Fruit fly (Drosophila melanogaster) whole organism, embryonic: ENCODE results near the gene Rsph3.
A peak's percentile ranks its signal among the peaks of the same experiment; 100 is the strongest.

Experiments used
- Adf1 ChIP-seq: fragments of 200-800 bp; sonication (Bioruptor generic); IDR thresholded peaks from 2 replicates; pipeline ENCODE4 v1.3.6; 2022; ENCODE audit warnings: missing biosample characterization, missing genetic modification characterization
- BEAF-32 ChIP-seq: fragments of 200-800 bp; sonication (Bioruptor generic); optimal IDR thresholded peaks from 3 replicates; lab custom pipeline; 2017; ENCODE audit warnings: missing biosample characterization, missing genetic modification characterization, mild to moderate bottlenecking, moderate library complexity, missing genetic modification reagents
- C15 ChIP-seq: fragments of 200-800 bp; sonication (Bioruptor generic); IDR thresholded peaks from 3 replicates; pipeline ENCODE4 v1.3.6; 2022; ENCODE audit warnings: missing biosample characterization, missing genetic modification characterization
- CG10959 ChIP-seq: fragments of 200-800 bp; sonication (Bioruptor generic); IDR thresholded peaks from 2 replicates; pipeline ENCODE4 v1.3.6; 2022; ENCODE audit warnings: missing biosample characterization, missing genetic modification characterization
- CG11456 ChIP-seq: fragments of 200-800 bp; sonication (Bioruptor generic); IDR thresholded peaks from 3 replicates; pipeline ENCODE4 v1.3.6; 2022; ENCODE audit warnings: missing biosample characterization, missing genetic modification characterization
- CG12071 ChIP-seq: fragments of 200-800 bp; sonication (Bioruptor generic); optimal IDR thresholded peaks from 3 replicates; lab custom pipeline; 2018; ENCODE audit warnings: missing biosample characterization, mild to moderate bottlenecking, missing genetic modification characterization
- CG12299 ChIP-seq: fragments of 200-800 bp; sonication (Bioruptor generic); optimal IDR thresholded peaks from 2 replicates; lab custom pipeline; 2018; ENCODE audit warnings: missing biosample characterization, mild to moderate bottlenecking, missing genetic modification characterization
- CG14667 ChIP-seq: fragments of 200-800 bp; sonication (Bioruptor generic); IDR thresholded peaks from 2 replicates; pipeline ENCODE4 v1.3.6; 2022; ENCODE audit warnings: missing biosample characterization, missing genetic modification characterization
- CG15011 ChIP-seq: fragments of 200-800 bp; sonication (Bioruptor generic); optimal IDR thresholded peaks from 3 replicates; lab custom pipeline; 2018; ENCODE audit warnings: missing biosample characterization, mild to moderate bottlenecking, missing genetic modification characterization
- CG15696 ChIP-seq: fragments of 200-800 bp; sonication (Bioruptor generic); optimal IDR thresholded peaks from 2 replicates; lab custom pipeline; 2019; ENCODE audit warnings: missing biosample characterization, mild to moderate bottlenecking, missing genetic modification characterization, moderate library complexity
- CG17802 ChIP-seq: fragments of 200-800 bp; sonication (Bioruptor generic); optimal IDR thresholded peaks from 2 replicates; lab custom pipeline; 2018; ENCODE audit warnings: missing biosample characterization, mild to moderate bottlenecking, missing genetic modification characterization, moderate library complexity
- CG2712 ChIP-seq: fragments of 200-800 bp; optimal IDR thresholded peaks from 3 replicates; lab custom pipeline; 2019; ENCODE audit warnings: missing biosample characterization, mild to moderate bottlenecking, missing genetic modification characterization, moderate library complexity
- CG30403 ChIP-seq: fragments of 200-800 bp; sonication (Bioruptor generic); optimal IDR thresholded peaks from 3 replicates; lab custom pipeline; 2016; ENCODE audit warnings: missing biosample characterization, missing genetic modification characterization
- CG32532 ChIP-seq: fragments of 200-800 bp; sonication (Bioruptor generic); IDR thresholded peaks from 2 replicates; pipeline ENCODE4 v1.3.6; 2022; ENCODE audit warnings: missing biosample characterization, missing genetic modification characterization
- CG32767 ChIP-seq: fragments of 200-800 bp; sonication (Bioruptor generic); IDR thresholded peaks from 2 replicates; pipeline ENCODE4 v1.3.6; 2022; ENCODE audit warnings: missing biosample characterization, missing genetic modification characterization
- CG32772 ChIP-seq: fragments of 200-800 bp; sonication (Bioruptor generic); IDR thresholded peaks from 2 replicates; pipeline ENCODE4 v1.3.6; 2022; ENCODE audit warnings: missing biosample characterization, missing genetic modification characterization
- CG3281 ChIP-seq: fragments of 200-800 bp; sonication (Bioruptor generic); optimal IDR thresholded peaks from 3 replicates; lab custom pipeline; 2017; ENCODE audit warnings: missing biosample characterization, mild to moderate bottlenecking, missing genetic modification characterization
- CG33213 ChIP-seq: fragments of 200-800 bp; sonication (Bioruptor generic); optimal IDR thresholded peaks from 3 replicates; lab custom pipeline; 2016; ENCODE audit warnings: missing biosample characterization, missing genetic modification characterization
- CG34376 ChIP-seq: fragments of 200-800 bp; sonication (Bioruptor generic); optimal IDR thresholded peaks from 2 replicates; lab custom pipeline; 2018; ENCODE audit warnings: missing biosample characterization, mild to moderate bottlenecking, missing genetic modification characterization
- CG4424 ChIP-seq: fragments of 200-800 bp; sonication (Bioruptor generic); optimal IDR thresholded peaks from 3 replicates; lab custom pipeline; 2016; ENCODE audit warnings: missing biosample characterization, missing genetic modification characterization
- CG7928 ChIP-seq: fragments of 200-800 bp; sonication (Bioruptor generic); optimal IDR thresholded peaks from 2 replicates; lab custom pipeline; 2017; ENCODE audit warnings: missing biosample characterization, mild to moderate bottlenecking, missing genetic modification characterization
- CG7987 ChIP-seq: fragments of 200-800 bp; sonication (Bioruptor generic); optimal IDR thresholded peaks from 2 replicates; lab custom pipeline; 2018; ENCODE audit warnings: missing biosample characterization, mild to moderate bottlenecking, missing genetic modification characterization, moderate library complexity
- CG8290 ChIP-seq, 3 experiments: fragments of 200-800 bp; sonication (Bioruptor generic); optimal IDR thresholded peaks; 2 replicates each; lab custom pipeline; 2016 to 2019; ENCODE audit warnings: missing biosample characterization in 3 of 3, missing genetic modification characterization in 3 of 3, mild to moderate bottlenecking in 2 of 3, moderate library complexity in 1 of 3
- CG9727 ChIP-seq: fragments of 200-800 bp; sonication (Bioruptor generic); optimal IDR thresholded peaks from 3 replicates; lab custom pipeline; 2017; ENCODE audit warnings: missing biosample characterization, mild to moderate bottlenecking, missing genetic modification characterization
- CG9797 ChIP-seq: fragments of 200-800 bp; sonication (Bioruptor generic); optimal IDR thresholded peaks from 3 replicates; lab custom pipeline; 2018; ENCODE audit warnings: missing biosample characterization, mild to moderate bottlenecking, missing genetic modification characterization
- D ChIP-seq, 2 experiments: fragments of 200-800 bp in 1 of 2; fragments of >200 bp in 1 of 2; sonication (Bioruptor generic) in 1 of 2; optimal IDR thresholded peaks; 2 replicates in 1 of 2; 3 replicates in 1 of 2; lab custom pipeline; 2017; ENCODE audit warnings: mild to moderate bottlenecking in 1 of 2, missing biosample characterization in 1 of 2, missing genetic modification characterization in 1 of 2, missing genetic modification reagents in 1 of 2
- Doc3 ChIP-seq: fragments of 200-800 bp; sonication (Bioruptor generic); IDR thresholded peaks from 3 replicates; pipeline ENCODE4 v1.3.6; 2022; ENCODE audit warnings: missing biosample characterization, missing genetic modification characterization; ENCODE audit not compliant: partially characterized antibody
- Fer2 ChIP-seq: fragments of 200-800 bp; sonication (Bioruptor generic); optimal IDR thresholded peaks from 2 replicates; lab custom pipeline; 2018; ENCODE audit warnings: missing biosample characterization, mild to moderate bottlenecking, missing genetic modification characterization, moderate library complexity
- GATAe ChIP-seq: fragments of 200-800 bp; sonication (Bioruptor generic); conservative IDR thresholded peaks from 2 replicates; pipeline ENCODE4 v1.3.6; 2022; ENCODE audit warnings: missing biosample characterization, missing genetic modification characterization
- HHEX ChIP-seq: fragments of 200-800 bp; sonication (Bioruptor generic); optimal IDR thresholded peaks from 3 replicates; lab custom pipeline; 2017; ENCODE audit warnings: missing biosample characterization, mild to moderate bottlenecking, missing genetic modification characterization, missing genetic modification reagents
- Mad ChIP-seq: fragments of 200-800 bp; sonication (Bioruptor generic); optimal IDR thresholded peaks from 2 replicates; lab custom pipeline; 2016; ENCODE audit warnings: missing biosample characterization, missing genetic modification characterization
- Med ChIP-seq: fragments of 200-800 bp; sonication (Bioruptor generic); peaks from one replicate; lab custom pipeline; 2016; ENCODE audit warnings: missing biosample characterization, missing genetic modification characterization, mild to moderate bottlenecking, inconsistent platforms, moderate library complexity
- NfI ChIP-seq: fragments of 200-800 bp; sonication (Bioruptor generic); optimal IDR thresholded peaks from 3 replicates; lab custom pipeline; 2018; ENCODE audit warnings: missing biosample characterization, mild to moderate bottlenecking, missing genetic modification characterization, moderate library complexity
- Pdp1 ChIP-seq, 2 experiments: fragments of 200-800 bp; sonication (Bioruptor generic); optimal IDR thresholded peaks; 3 replicates each; lab custom pipeline; 2016; ENCODE audit warnings: missing biosample characterization in 2 of 2, missing genetic modification characterization in 2 of 2, mild to moderate bottlenecking in 1 of 2, moderate library complexity in 1 of 2
- Xrp1 ChIP-seq: fragments of 200-800 bp; sonication (Bioruptor generic); IDR thresholded peaks from 2 replicates; pipeline ENCODE4 v1.3.6; 2022; ENCODE audit warnings: missing biosample characterization, missing genetic modification characterization
- amos ChIP-seq: fragments of 200-800 bp; sonication (Bioruptor generic); IDR thresholded peaks from 2 replicates; pipeline ENCODE4 v1.3.6; 2022; ENCODE audit warnings: missing biosample characterization, missing genetic modification characterization; ENCODE audit not compliant: partially characterized antibody
- ato ChIP-seq: fragments of 200-800 bp; sonication (Bioruptor generic); IDR thresholded peaks from 2 replicates; pipeline ENCODE4 v1.3.6; 2022; ENCODE audit warnings: missing biosample characterization, missing genetic modification characterization; ENCODE audit not compliant: partially characterized antibody
- croc ChIP-seq: fragments of 200-800 bp; sonication (Bioruptor generic); conservative IDR thresholded peaks from 3 replicates; pipeline ENCODE4 v1.3.6; 2022; ENCODE audit warnings: missing biosample characterization, missing genetic modification characterization
- ewg ChIP-seq: fragments of 200-800 bp; sonication (Bioruptor generic); optimal IDR thresholded peaks from 3 replicates; lab custom pipeline; 2017; ENCODE audit warnings: mild to moderate bottlenecking, missing biosample characterization, missing genetic modification reagents, missing genetic modification characterization
- gfzf ChIP-seq: fragments of 200-800 bp; sonication (Bioruptor generic); optimal IDR thresholded peaks from 2 replicates; lab custom pipeline; 2016; ENCODE audit warnings: missing biosample characterization, mild to moderate bottlenecking, missing genetic modification characterization, moderate library complexity
- inv ChIP-seq: fragments of 200-800 bp; sonication (Bioruptor generic); IDR thresholded peaks from 2 replicates; pipeline ENCODE4 v1.3.6; 2022; ENCODE audit warnings: missing biosample characterization, missing genetic modification characterization; ENCODE audit not compliant: partially characterized antibody
- nerfin-2 ChIP-seq: fragments of 200-800 bp; sonication (Bioruptor generic); IDR thresholded peaks from 2 replicates; pipeline ENCODE4 v1.3.6; 2022; ENCODE audit warnings: missing biosample characterization, missing genetic modification characterization; ENCODE audit not compliant: partially characterized antibody
- onecut ChIP-seq: fragments of 200-800 bp; sonication (Bioruptor generic); IDR thresholded peaks from 2 replicates; pipeline ENCODE4 v1.3.6; 2022; ENCODE audit warnings: missing biosample characterization, missing genetic modification characterization
- p53 ChIP-seq: fragments of 200-800 bp; sonication (Bioruptor generic); optimal IDR thresholded peaks from 2 replicates; lab custom pipeline; 2016; ENCODE audit warnings: missing biosample characterization, missing genetic modification characterization
- pzg ChIP-seq: fragments of 200-800 bp; sonication (Bioruptor generic); optimal IDR thresholded peaks from 3 replicates; lab custom pipeline; 2018; ENCODE audit warnings: missing biosample characterization, mild to moderate bottlenecking, missing genetic modification characterization, moderate library complexity
- seq ChIP-seq: fragments of 200-800 bp; sonication (Bioruptor generic); IDR thresholded peaks from 2 replicates; pipeline ENCODE4 v1.3.6; 2022; ENCODE audit warnings: missing biosample characterization, missing genetic modification characterization

Rsph3 gene

dm6 chr3L:6752278-6753096 lies 10.6 kb downstream of the Rsph3 start, which contains the start of the genes velo and Sbds (continued):
- TF ChIP-seq CG33213 (peak; percentile 3), CG17802 (tag; lab: Kevin White, UChicago) (no peak), CG32532 (GFP tag; lab: Robert Waterston, UW) (peak; percentile 66), CG4424 (peak; percentile 27), D (optimal IDR thresholded peaks at IDR 0.05; lab: Kevin White, UChicago) (peak; percentile 86), D (GFP tag; optimal IDR thresholded peaks at IDR 0.05; lab: Kevin White, UChicago) (no peak), p53 (GFP tag; lab: Kevin White, UChicago) (peak; percentile 2), CG12299 (tag; lab: Kevin White, UChicago) (peak; percentile 22), Doc3 (peak; percentile 71), gfzf (GFP tag; lab: Kevin White, UChicago) (peak; percentile 36), CG3281 (peak; percentile 51), amos (GFP tag; lab: Robert Waterston, UW) (peak; percentile 65), inv (peak; percentile 62), CG7928 (GFP tag; lab: Kevin White, UChicago) (no peak), CG15011 (GFP tag; lab: Kevin White, UChicago) (no peak), Xrp1 (GFP tag; lab: Robert Waterston, UW) (peak; percentile 40; the same call in 1 of the 2 replicates), ato (GFP tag; lab: Robert Waterston, UW) (0 out of 2 replicates have a peak, but pooled peaks have one; percentile 22), CG14667 (GFP tag; lab: Robert Waterston, UW) (0 out of 2 replicates have a peak, but pooled peaks have one; percentile 39), CG2712 (tag; lab: Kevin White, UChicago) (peak; percentile 62), CG9727 (GFP tag; lab: Kevin White, UChicago) (peak; percentile 52), GATAe (GFP tag; lab: Robert Waterston, UW) (no peak), nerfin-2 (GFP tag; lab: Robert Waterston, UW) (no peak), C15 (GFP tag; lab: Robert Waterston, UW) (no peak), NfI (GFP tag; lab: Kevin White, UChicago) (peak; percentile 62), CG32772 (peak; percentile 36; the same call in 1 of the 2 replicates), Mad (GFP tag; lab: Kevin White, UChicago) (no peak), croc (GFP tag; lab: Robert Waterston, UW) (no peak), CG15696 (tag; lab: Kevin White, UChicago) (peak; percentile 58), CG10959 (no peak), CG12071 (GFP tag; lab: Kevin White, UChicago) (no peak), CG7987 (GFP tag; lab: Kevin White, UChicago) (peak; percentile 29), ewg (GFP tag; lab: Kevin White, UChicago) (no peak), CG11456 (GFP tag; lab: Robert Waterston, UW) (peak; percentile 69; the same call in 2 of the 3 replicates), BEAF-32 (GFP tag; lab: Kevin White, UChicago) (peak; percentile 72), HHEX (peak; percentile 5), CG34376 (peak; percentile 0), Med (peak; percentile 85), onecut (GFP tag; lab: Robert Waterston, UW) (no peak; the same call in none of the 2 replicates), Pdp1 (GFP tag; optimal IDR thresholded peaks at IDR 0.05; lab: Kevin White, UChicago) (peak; percentile 6 to 41), CG8290 (GFP tag; optimal IDR thresholded peaks at IDR 0.05; lab: Kevin White, UChicago) (no peak), CG8290 (tag; optimal IDR thresholded peaks at IDR 0.05; lab: Kevin White, UChicago) (no peak), CG32767 (GFP tag; lab: Robert Waterston, UW) (no peak), Fer2 (tag; lab: Kevin White, UChicago) (peak; percentile 42), seq (GFP tag; lab: Robert Waterston, UW) (no peak), Adf1 (GFP tag; lab: Robert Waterston, UW) (0 out of 2 replicates have a peak, but pooled peaks have one; percentile 11), pzg (GFP tag; lab: Kevin White, UChicago) (peak; percentile 84), CG9797 (GFP tag; lab: Kevin White, UChicago) (peak; percentile 32), CG30403 (GFP tag; lab: Kevin White, UChicago) (peak; percentile 67)
